Fruit fly (Drosophila melanogaster): ENCODE results near the gene CG11226.

Gene CG11226

dm6 chr3L:22822544-22823175 lies 14.2 kb upstream of the CG11226 start (continued):
- peak; percentile 55 for TF ChIP-seq CG13296 (GFP tag; optimal IDR thresholded peaks at IDR 0.05)
- TF ChIP-seq ham (GFP tag; IDR thresholded peaks at IDR 0.05) = no peak
- no peak for TF ChIP-seq CG8765 (GFP tag; IDR thresholded peaks at IDR 0.05)
- TF ChIP-seq CG42726 (GFP tag; IDR thresholded peaks at IDR 0.05; ENCODE audit: partially characterized antibody) = no peak
- peak; percentile 46 for TF ChIP-seq CG2678 (tag; optimal IDR thresholded peaks at IDR 0.05)
- no peak for TF ChIP-seq nau (GFP tag; optimal IDR thresholded peaks at IDR 0.05)
- no peak for TF ChIP-seq CG4424 (GFP tag; optimal IDR thresholded peaks at IDR 0.05)
- no peak for TF ChIP-seq lilli (GFP tag; optimal IDR thresholded peaks at IDR 0.05)
- TF ChIP-seq CG8290 (GFP tag; optimal IDR thresholded peaks at IDR 0.05) = no peak
- TF ChIP-seq CG8290 (tag; optimal IDR thresholded peaks at IDR 0.05) = peak in 1 of 2 experiments; percentile 51
- no peak for TF ChIP-seq CG6854 (GFP tag; optimal IDR thresholded peaks at IDR 0.05)
- no peak for TF ChIP-seq CG4730 (GFP tag; IDR thresholded peaks at IDR 0.05)
- peak; percentile 10 for TF ChIP-seq MTF-1 (GFP tag; optimal IDR thresholded peaks at IDR 0.05; ENCODE audit: borderline replicate concordance)
- TF ChIP-seq corto (GFP tag; optimal IDR thresholded peaks at IDR 0.05) = peak; percentile 89
- TF ChIP-seq zfh2 (GFP tag; optimal IDR thresholded peaks at IDR 0.05) = no peak
- TF ChIP-seq Drgx (GFP tag; IDR thresholded peaks at IDR 0.05) = peak; percentile 96
- TF ChIP-seq HLH54F (GFP tag; optimal IDR thresholded peaks at IDR 0.05) = no peak
- TF ChIP-seq Dll (GFP tag; IDR thresholded peaks at IDR 0.05; ENCODE audit: partially characterized antibody) = no peak
- TF ChIP-seq ase (GFP tag; IDR thresholded peaks at IDR 0.05) = no peak
- TF ChIP-seq HHEX (GFP tag; optimal IDR thresholded peaks at IDR 0.05) = no peak
- TF ChIP-seq Deaf1 (tag; optimal IDR thresholded peaks at IDR 0.05) = peak; percentile 74
- no peak for TF ChIP-seq CG11247 (GFP tag; IDR thresholded peaks at IDR 0.05)
- TF ChIP-seq ems (GFP tag; optimal IDR thresholded peaks at IDR 0.05) = no peak
- no peak for TF ChIP-seq CG7928 (GFP tag; optimal IDR thresholded peaks at IDR 0.05)
- TF ChIP-seq CG4617 (GFP tag; optimal IDR thresholded peaks at IDR 0.05; ENCODE audit: borderline replicate concordance) = no peak
- TF ChIP-seq bsh (GFP tag; optimal IDR thresholded peaks at IDR 0.05) = peak in 1 of 2 experiments; percentile 91
- TF ChIP-seq CG34376 (GFP tag; optimal IDR thresholded peaks at IDR 0.05) = peak; percentile 25
- no peak for TF ChIP-seq Taf1 (GFP tag; IDR thresholded peaks at IDR 0.05)
- TF ChIP-seq Dfd (GFP tag; optimal IDR thresholded peaks at IDR 0.05) = no peak
- no peak for TF ChIP-seq D19B (GFP tag; optimal IDR thresholded peaks at IDR 0.05)
- peak; percentile 18 for TF ChIP-seq scrt (GFP tag; optimal IDR thresholded peaks at IDR 0.05)
- peak; percentile 17; the same call in 1 of the 2 replicates for TF ChIP-seq stc (GFP tag; IDR thresholded peaks at IDR 0.05)
- no peak for TF ChIP-seq ash1 (GFP tag; optimal IDR thresholded peaks at IDR 0.05)
- no peak for TF ChIP-seq CG17568 (GFP tag; optimal IDR thresholded peaks at IDR 0.05)
- peak; percentile 68 for TF ChIP-seq Med (GFP tag)
- no peak for TF ChIP-seq hkb (optimal IDR thresholded peaks at IDR 0.05)
- TF ChIP-seq hkb (GFP tag; IDR thresholded peaks at IDR 0.05) = 0 out of 2 replicates have a peak, but pooled peaks have one; percentile 16
- TF ChIP-seq CG12659 (GFP tag; optimal IDR thresholded peaks at IDR 0.05) = no peak
- TF ChIP-seq nerfin-1 (tag; optimal IDR thresholded peaks at IDR 0.05) = no peak
- no peak for TF ChIP-seq CG1792 (GFP tag; optimal IDR thresholded peaks at IDR 0.05)
- TF ChIP-seq CG2889 (GFP tag; IDR thresholded peaks at IDR 0.05) = no peak
- TF ChIP-seq yki (optimal IDR thresholded peaks at IDR 0.05) = peak; percentile 38
- 0 out of 3 replicates have a peak, but pooled peaks have one; percentile 7 for TF ChIP-seq z (GFP tag; IDR thresholded peaks at IDR 0.05)
- no peak for TF ChIP-seq ato (GFP tag; IDR thresholded peaks at IDR 0.05; ENCODE audit: partially characterized antibody)
- TF ChIP-seq Abd-B (GFP tag; optimal IDR thresholded peaks at IDR 0.05) = no peak
- TF ChIP-seq CG16815 (GFP tag; optimal IDR thresholded peaks at IDR 0.05) = no peak
- no peak for TF ChIP-seq CG3407 (GFP tag; optimal IDR thresholded peaks at IDR 0.05)
- TF ChIP-seq Ravus (GFP tag; IDR thresholded peaks at IDR 0.05) = no peak
- TF ChIP-seq CG9437 (GFP tag; optimal IDR thresholded peaks at IDR 0.05) = no peak
- TF ChIP-seq ssp (GFP tag; IDR thresholded peaks at IDR 0.05) = peak; percentile 43; the same call in 1 of the 2 replicates
- no peak for TF ChIP-seq GATAe (GFP tag; conservative IDR thresholded peaks at IDR 0.05)

All from whole organism, embryonic.